Fruit fly (Drosophila melanogaster) whole organism, wandering third instar larva: Measurements from ENCODE around the gene Tsen2.

ENCODE experiments used
- Abd-B ChIP-seq: fragments of >200 bp; optimal IDR thresholded peaks from 2 replicates; lab custom pipeline; 2017; ENCODE audit warnings: missing biosample characterization, missing genetic modification characterization
- CG32264 ChIP-seq: fragments of 200-800 bp; sonication (Bioruptor generic); optimal IDR thresholded peaks from 2 replicates; lab custom pipeline; 2016; ENCODE audit warnings: missing biosample characterization, missing genetic modification characterization
- CG9705 ChIP-seq: fragments of 200-800 bp; sonication (Bioruptor generic); optimal IDR thresholded peaks from 2 replicates; lab custom pipeline; 2018; ENCODE audit warnings: missing biosample characterization, mild to moderate bottlenecking, missing genetic modification characterization
- CrebA ChIP-seq: fragments of 200-800 bp; sonication (Bioruptor generic); optimal IDR thresholded peaks from 2 replicates; lab custom pipeline; 2016; ENCODE audit warnings: missing biosample characterization, mild to moderate bottlenecking, missing genetic modification characterization, borderline replicate concordance
- Dfd ChIP-seq: fragments of >200 bp; optimal IDR thresholded peaks from 2 replicates; lab custom pipeline; 2017; ENCODE audit warnings: missing biosample characterization, missing genetic modification characterization
- Dif ChIP-seq: fragments of 200-275, 200-300 bp; sonication (Bioruptor generic); optimal IDR thresholded peaks from 2 replicates; lab custom pipeline; 2018; ENCODE audit warnings: missing biosample characterization, missing genetic modification characterization; ENCODE audit not compliant: partially characterized antibody
- GATAd ChIP-seq: sonication (Bioruptor generic); optimal IDR thresholded peaks from 2 replicates; lab custom pipeline; 2016; ENCODE audit warnings: missing biosample characterization, missing genetic modification characterization
- HLH106 ChIP-seq: fragments of 200-800 bp; optimal IDR thresholded peaks from 3 replicates; lab custom pipeline; 2019; ENCODE audit warnings: missing biosample characterization, mild to moderate bottlenecking, missing genetic modification characterization, moderate library complexity
- Hnf4 ChIP-seq: fragments of 200-800 bp; sonication (Bioruptor generic); optimal IDR thresholded peaks from 2 replicates; lab custom pipeline; 2016; ENCODE audit warnings: missing biosample characterization, mild to moderate bottlenecking, missing genetic modification characterization
- Hr78 ChIP-seq: fragments of >200 bp; optimal IDR thresholded peaks from 2 replicates; lab custom pipeline; 2017; ENCODE audit warnings: missing biosample characterization, missing genetic modification characterization
- Hr83 ChIP-seq: fragments of 200-300 bp; sonication (Bioruptor generic); optimal IDR thresholded peaks from 2 replicates; lab custom pipeline; 2016; ENCODE audit warnings: missing biosample characterization, mild to moderate bottlenecking, missing genetic modification characterization, moderate library complexity; ENCODE audit not compliant: poor library complexity, severe bottlenecking
- Jra ChIP-seq: sonication (Bioruptor generic); optimal IDR thresholded peaks from 2 replicates; lab custom pipeline; 2016; ENCODE audit warnings: missing biosample characterization, missing genetic modification characterization
- Mio ChIP-seq: sonication (Bioruptor generic); optimal IDR thresholded peaks from 2 replicates; lab custom pipeline; 2016; ENCODE audit warnings: missing biosample characterization, missing genetic modification characterization
- Myc ChIP-seq: fragments of >200 bp; optimal IDR thresholded peaks from 2 replicates; lab custom pipeline; 2017
- N ChIP-seq: fragments of >200 bp; optimal IDR thresholded peaks from 2 replicates; lab custom pipeline; 2018; ENCODE audit warnings: missing biosample characterization, missing external identifiers, missing genetic modification characterization
- OdsH ChIP-seq: fragments of 200-800 bp; sonication (Bioruptor generic); optimal IDR thresholded peaks from 2 replicates; lab custom pipeline; 2016; ENCODE audit warnings: missing biosample characterization, mild to moderate bottlenecking, missing genetic modification characterization
- Rel ChIP-seq, 2 experiments: fragments of 200-800 bp; sonication (Bioruptor generic) in 1 of 2; optimal IDR thresholded peaks; 2 replicates in 1 of 2; 3 replicates in 1 of 2; lab custom pipeline; 2016 to 2019; ENCODE audit warnings: mild to moderate bottlenecking in 2 of 2, missing biosample characterization in 2 of 2, missing genetic modification characterization in 2 of 2, moderate library complexity in 1 of 2
- Sp1 ChIP-seq: fragments of 200-800 bp; sonication (Bioruptor generic); optimal IDR thresholded peaks from 3 replicates; lab custom pipeline; 2019; ENCODE audit warnings: missing biosample characterization, mild to moderate bottlenecking, missing genetic modification characterization, moderate library complexity
- Vsx2 ChIP-seq: fragments of 200-300, 225-300 bp; sonication (Bioruptor generic); optimal IDR thresholded peaks from 2 replicates; lab custom pipeline; 2018; ENCODE audit warnings: missing biosample characterization, missing genetic modification characterization; ENCODE audit not compliant: partially characterized antibody
- br ChIP-seq: fragments of 200-800 bp; sonication (Bioruptor generic); optimal IDR thresholded peaks from 2 replicates; lab custom pipeline; 2016; ENCODE audit warnings: missing biosample characterization, missing genetic modification characterization
- brk ChIP-seq: fragments of 200-800 bp; sonication (Bioruptor generic); optimal IDR thresholded peaks from 2 replicates; lab custom pipeline; 2016; ENCODE audit warnings: missing biosample characterization, mild to moderate bottlenecking, missing genetic modification characterization
- dl ChIP-seq, 2 experiments: fragments of 175-275, 200-275 bp in 1 of 2; fragments of 200-275 bp in 1 of 2; sonication (Bioruptor generic); optimal IDR thresholded peaks; lab custom pipeline; 2018; ENCODE audit warnings: mild to moderate bottlenecking in 2 of 2, missing biosample characterization in 2 of 2, missing genetic modification characterization in 2 of 2, moderate library complexity in 2 of 2; ENCODE audit not compliant: partially characterized antibody in 2 of 2, insufficient read depth in 1 of 2
- dmrt93B ChIP-seq: fragments of 200-800 bp; sonication (Bioruptor generic); optimal IDR thresholded peaks from 2 replicates; lab custom pipeline; 2018; ENCODE audit warnings: missing biosample characterization, mild to moderate bottlenecking, missing genetic modification characterization
- dsf ChIP-seq: sonication (Bioruptor generic); optimal IDR thresholded peaks from 2 replicates; lab custom pipeline; 2016; ENCODE audit warnings: missing biosample characterization, missing genetic modification characterization, borderline replicate concordance
- ey ChIP-seq: fragments of 200-800 bp; sonication (Bioruptor generic); optimal IDR thresholded peaks from 2 replicates; lab custom pipeline; 2016; ENCODE audit warnings: missing biosample characterization, missing genetic modification characterization
- foxo ChIP-seq, 2 experiments: fragments of 200-800 bp; sonication (Bioruptor generic); optimal IDR thresholded peaks; 2 replicates in 1 of 2; 3 replicates in 1 of 2; lab custom pipeline; 2016 to 2017; ENCODE audit warnings: missing biosample characterization in 2 of 2, missing genetic modification characterization in 2 of 2
- fru ChIP-seq: fragments of 200-800 bp; sonication (Bioruptor generic); optimal IDR thresholded peaks from 3 replicates; lab custom pipeline; 2016; ENCODE audit warnings: missing biosample characterization, mild to moderate bottlenecking, missing genetic modification characterization
- h ChIP-seq: fragments of 200-800 bp; sonication (Bioruptor generic); optimal IDR thresholded peaks from 3 replicates; lab custom pipeline; 2016; ENCODE audit warnings: missing biosample characterization, mild to moderate bottlenecking, missing genetic modification characterization
- jim ChIP-seq: fragments of 175-275, 200-325 bp; sonication (Bioruptor generic); optimal IDR thresholded peaks from 2 replicates; lab custom pipeline; 2016; ENCODE audit warnings: missing biosample characterization, mild to moderate bottlenecking, missing genetic modification characterization
- lola ChIP-seq: fragments of >200 bp; optimal IDR thresholded peaks from 2 replicates; lab custom pipeline; 2017; ENCODE audit warnings: missing biosample characterization, missing genetic modification characterization
- pan ChIP-seq: fragments of >200 bp; optimal IDR thresholded peaks from 2 replicates; lab custom pipeline; 2017
- psq ChIP-seq: fragments of 200-800 bp; sonication (Bioruptor generic); optimal IDR thresholded peaks from 3 replicates; lab custom pipeline; 2017; ENCODE audit warnings: missing biosample characterization, mild to moderate bottlenecking, missing genetic modification characterization, moderate library complexity
- rgr ChIP-seq: fragments of 200-800 bp; sonication (Bioruptor generic); optimal IDR thresholded peaks from 3 replicates; lab custom pipeline; 2016; ENCODE audit warnings: missing biosample characterization, mild to moderate bottlenecking, missing genetic modification characterization
- sage ChIP-seq: fragments of 200-800 bp; sonication (Bioruptor generic); optimal IDR thresholded peaks from 2 replicates; lab custom pipeline; 2016; ENCODE audit warnings: missing biosample characterization, mild to moderate bottlenecking, missing genetic modification characterization
- sv ChIP-seq: fragments of 200-800 bp; sonication (Bioruptor generic); optimal IDR thresholded peaks from 3 replicates; lab custom pipeline; 2016; ENCODE audit warnings: missing biosample characterization, missing genetic modification characterization
- tai ChIP-seq: sonication (Bioruptor generic); optimal IDR thresholded peaks from 2 replicates; lab custom pipeline; 2016; ENCODE audit warnings: missing biosample characterization, missing genetic modification characterization
- usp ChIP-seq: fragments of >200 bp; optimal IDR thresholded peaks from 2 replicates; lab custom pipeline; 2017; ENCODE audit warnings: missing biosample characterization, missing genetic modification characterization
- woc ChIP-seq: sonication (Bioruptor generic); optimal IDR thresholded peaks from 2 replicates; lab custom pipeline; 2016; ENCODE audit warnings: missing biosample characterization, mild to moderate bottlenecking, missing genetic modification characterization

The Tsen2 gene

DNA sequence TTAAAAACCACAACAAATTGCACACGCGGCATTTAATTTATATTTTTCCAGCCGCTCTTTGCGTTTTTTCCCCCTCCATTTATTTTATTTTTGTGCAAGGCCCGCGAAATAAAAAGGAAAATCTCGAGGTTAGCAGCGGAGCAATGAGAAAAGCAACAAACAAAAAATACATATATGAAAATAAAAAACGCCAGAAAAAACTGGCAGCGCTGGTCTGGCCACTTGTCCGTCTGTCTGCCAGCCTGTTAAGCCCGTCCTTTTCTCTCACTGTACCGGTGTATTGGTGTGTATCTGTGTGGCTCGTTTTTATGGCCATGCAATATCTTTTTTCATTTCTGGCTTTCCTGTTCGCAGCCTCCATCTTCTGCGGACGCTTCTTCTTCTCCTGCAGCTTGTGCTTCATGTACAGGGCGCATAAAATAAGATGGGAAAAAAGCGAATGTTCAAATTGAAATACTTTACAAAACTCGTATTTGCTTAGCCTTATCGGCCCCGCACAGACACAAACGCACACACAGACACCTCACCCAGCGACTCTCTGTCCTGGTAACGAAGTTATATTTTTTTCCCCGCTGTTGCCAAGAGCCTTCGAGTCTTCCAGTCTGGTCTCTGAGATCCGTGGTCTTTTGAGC lies 43.0 kb upstream of the Tsen2 start:
- TF ChIP-seq dmrt93B (no peak), Rel (GFP tag; optimal IDR thresholded peaks at IDR 0.05; lab: Kevin White, UChicago) (peak; percentile 55), Rel (tag; optimal IDR thresholded peaks at IDR 0.05; lab: Kevin White, UChicago) (peak; percentile 15), Jra (GFP tag; lab: Kevin White, UChicago) (peak; percentile 41), usp (GFP tag; lab: Kevin White, UChicago) (no peak), sv (GFP tag; lab: Kevin White, UChicago) (no peak), tai (GFP tag; lab: Kevin White, UChicago) (no peak), jim (GFP tag; lab: Kevin White, UChicago) (no peak), fru (GFP tag; lab: Kevin White, UChicago) (peak; percentile 43), pan (no peak), rgr (GFP tag; lab: Kevin White, UChicago) (no peak), sage (GFP tag; lab: Kevin White, UChicago) (no peak), Hnf4 (peak; percentile 22), Myc (lab: Kevin White, UChicago) (no peak), OdsH (GFP tag; lab: Kevin White, UChicago) (peak; percentile 34), lola (GFP tag; lab: Kevin White, UChicago) (no peak), Vsx2 (GFP tag; lab: Kevin White, UChicago) (no peak), psq (GFP tag; lab: Kevin White, UChicago) (peak; percentile 86), Hr83 (GFP tag; lab: Kevin White, UChicago) (no peak), h (GFP tag; lab: Kevin White, UChicago) (peak; percentile 32), HLH106 (tag; lab: Kevin White, UChicago) (no peak), CG9705 (no peak), ey (GFP tag; lab: Kevin White, UChicago) (peak; percentile 20), brk (no peak), woc (GFP tag; lab: Kevin White, UChicago) (peak; percentile 41), GATAd (GFP tag; lab: Kevin White, UChicago) (no peak), br (GFP tag; lab: Kevin White, UChicago) (peak; percentile 4), N (GFP tag; lab: Kevin White, UChicago) (no peak), Sp1 (GFP tag; lab: Kevin White, UChicago) (peak; percentile 64), CG32264 (peak; percentile 16), Hr78 (GFP tag; lab: Kevin White, UChicago) (no peak), Dif (GFP tag; lab: Kevin White, UChicago) (no peak), dsf (GFP tag; lab: Kevin White, UChicago) (no peak), Abd-B (GFP tag; lab: Kevin White, UChicago) (no peak), Mio (GFP tag; lab: Kevin White, UChicago) (no peak), Dfd (GFP tag; lab: Kevin White, UChicago) (no peak), dl (GFP tag; optimal IDR thresholded peaks at IDR 0.05; lab: Kevin White, UChicago; ENCODE audit: insufficient read depth in 1 of 2, partially characterized antibody in 2 of 2) (peak in 1 of 2 experiments; percentile 15), CrebA (GFP tag; lab: Kevin White, UChicago) (peak; percentile 59), foxo (GFP tag; optimal IDR thresholded peaks at IDR 0.05; lab: Kevin White, UChicago) (peak in 1 of 2 experiments; percentile 40)

- TF ChIP-seq Hnf4 (no peak), GATAd (GFP tag; lab: Kevin White, UChicago) (no peak), Hr78 (GFP tag; lab: Kevin White, UChicago) (no peak), OdsH (GFP tag; lab: Kevin White, UChicago) (no peak), Dfd (GFP tag; lab: Kevin White, UChicago) (no peak), CG9705 (no peak), Abd-B (GFP tag; lab: Kevin White, UChicago) (no peak), sv (GFP tag; lab: Kevin White, UChicago) (no peak), Myc (lab: Kevin White, UChicago) (no peak), foxo (GFP tag; optimal IDR thresholded peaks at IDR 0.05; lab: Kevin White, UChicago) (no peak), psq (GFP tag; lab: Kevin White, UChicago) (no peak), N (GFP tag; lab: Kevin White, UChicago) (no peak), h (GFP tag; lab: Kevin White, UChicago) (no peak), pan (no peak), lola (GFP tag; lab: Kevin White, UChicago) (no peak), sage (GFP tag; lab: Kevin White, UChicago) (no peak), fru (GFP tag; lab: Kevin White, UChicago) (no peak), dl (GFP tag; optimal IDR thresholded peaks at IDR 0.05; lab: Kevin White, UChicago; ENCODE audit: insufficient read depth in 1 of 2, partially characterized antibody in 2 of 2) (no peak), CG32264 (no peak)
- TF ChIP-seq, all 38 proteins: peak for 0
These were observed 41.7 kb upstream of the Tsen2 start for dm6 chr2L:16687863-16688262.
